Worm (Caenorhabditis elegans): Measurements from ENCODE around the gene ptr-19.

- no peak for TF ChIP-seq dao-5 (tag; optimal IDR thresholded peaks at IDR 0.05)
- no peak for TF ChIP-seq him-1 (tag; optimal IDR thresholded peaks at IDR 0.05)
- no peak for TF ChIP-seq W03F9.2 (tag; optimal IDR thresholded peaks at IDR 0.05)
Measured at ce11 chrIII:10802032-10802431, 20.4 kb downstream of the ptr-19 start, which contains the start of gene K11D9.3.
